Worm (Caenorhabditis elegans) whole organism, L4 larva: ENCODE data around the gene F21C10.10.

Source experiments
- F26F4.8 ChIP-seq: fragments of 200-800 bp; sonication (Bioruptor generic); conservative IDR thresholded peaks from 2 replicates; pipeline ENCODE4 v1.3.6; 2022; ENCODE audit warnings: missing genetic modification characterization, missing compliant biosample characterization
- F44E2.7 ChIP-seq: fragments of 200-800 bp; sonication (Bioruptor generic); IDR thresholded peaks from 2 replicates; pipeline ENCODE4 v2.1.2; 2022; ENCODE audit warnings: missing genetic modification characterization, missing compliant biosample characterization
- F49E8.2 ChIP-seq: sonication (generic microtip); optimal IDR thresholded peaks from 2 replicates; lab custom pipeline; 2016; ENCODE audit warnings: missing compliant biosample characterization, mild to moderate bottlenecking, missing genetic modification characterization, borderline replicate concordance
- R02D3.7 ChIP-seq: fragments of 150-350 bp; sonication (generic microtip); optimal IDR thresholded peaks from 3 replicates; lab custom pipeline; 2014; ENCODE audit warnings: missing biosample characterization, missing genetic modification characterization
- T26A8.4 ChIP-seq: fragments of 200-800 bp; sonication (Bioruptor generic); IDR thresholded peaks from 2 replicates; pipeline ENCODE4 v1.3.6; 2022; ENCODE audit warnings: missing genetic modification characterization, missing compliant biosample characterization
- Y105C5A.15 ChIP-seq: fragments of 200-800 bp; sonication (Bioruptor generic); IDR thresholded peaks from 2 replicates; pipeline ENCODE4 v1.3.6; 2022; ENCODE audit warnings: missing genetic modification characterization, missing compliant biosample characterization
- Y48G9A.11 ChIP-seq: fragments of 200-800 bp; sonication (Bioruptor generic); IDR thresholded peaks from 2 replicates; pipeline ENCODE4 v1.3.6; 2022; ENCODE audit warnings: missing genetic modification reagents, missing genetic modification characterization, missing compliant biosample characterization
- Y5F2A.4 ChIP-seq: fragments of 200-800 bp; sonication (Bioruptor generic); optimal IDR thresholded peaks from 2 replicates; lab custom pipeline; 2018; ENCODE audit warnings: mild to moderate bottlenecking, missing genetic modification characterization, missing compliant biosample characterization
- aha-1 ChIP-seq: fragments of 150-350 bp; peaks from one replicate; lab custom pipeline; 2014; ENCODE audit warnings: missing biosample characterization, missing genetic modification characterization
- arid-1 ChIP-seq: fragments of 200-800 bp; sonication (Bioruptor generic); conservative IDR thresholded peaks from 2 replicates; pipeline ENCODE4 v1.3.6; 2022; ENCODE audit warnings: missing genetic modification reagents, missing genetic modification characterization, missing compliant biosample characterization
- ceh-20 ChIP-seq: fragments of 200-800 bp; sonication (Bioruptor generic); IDR thresholded peaks from 2 replicates; pipeline ENCODE4 v1.3.6; 2022; ENCODE audit warnings: missing genetic modification reagents, missing genetic modification characterization, missing compliant biosample characterization
- ceh-44 ChIP-seq: fragments of 200-800 bp; sonication (Bioruptor generic); IDR thresholded peaks from 2 replicates; pipeline ENCODE4 v1.3.6; 2022; ENCODE audit warnings: missing genetic modification reagents, missing genetic modification characterization, missing compliant biosample characterization
- cey-2 ChIP-seq: sonication (generic microtip); optimal IDR thresholded peaks from 3 replicates; lab custom pipeline; 2017; ENCODE audit warnings: missing genetic modification characterization, mild to moderate bottlenecking, missing compliant biosample characterization, antibody characterized with exemption, borderline replicate concordance; ENCODE audit not compliant: insufficient read depth
- ctbp-1 ChIP-seq: fragments of 200-800 bp; sonication (Bioruptor generic); IDR thresholded peaks from 2 replicates; pipeline ENCODE4 v1.3.6; 2022; ENCODE audit warnings: missing genetic modification reagents, missing genetic modification characterization, missing compliant biosample characterization
- daf-16 ChIP-seq, 3 experiments: sonication (generic microtip); optimal IDR thresholded peaks; 2 replicates each; lab custom pipeline; 2016 to 2017; ENCODE audit warnings: missing genetic modification characterization in 3 of 3, missing genetic modification reagents in 3 of 3, mild to moderate bottlenecking in 2 of 3, missing compliant biosample characterization in 2 of 3, missing biosample characterization in 1 of 3, moderate library complexity in 1 of 3
- daf-19 ChIP-seq: fragments of 200-800 bp; sonication (Bioruptor generic); conservative IDR thresholded peaks from 2 replicates; pipeline ENCODE4 v1.3.6; 2022; ENCODE audit warnings: missing genetic modification characterization, missing compliant biosample characterization
- dmd-6 ChIP-seq: fragments of 200-800 bp; sonication (Bioruptor generic); IDR thresholded peaks from 2 replicates; pipeline ENCODE4 v1.3.6; 2022; ENCODE audit warnings: missing genetic modification reagents, missing genetic modification characterization, missing compliant biosample characterization
- dmd-8 ChIP-seq: fragments of 200-800 bp; sonication (Bioruptor generic); IDR thresholded peaks from 2 replicates; pipeline ENCODE4 v1.3.6; 2022; ENCODE audit warnings: missing genetic modification characterization, missing compliant biosample characterization
- dmd-9 ChIP-seq: fragments of 200-800 bp; sonication (Bioruptor generic); IDR thresholded peaks from 2 replicates; pipeline ENCODE4 v1.3.6; 2022; ENCODE audit warnings: missing genetic modification reagents, missing genetic modification characterization, missing compliant biosample characterization
- dpl-1 ChIP-seq: fragments of 150-350 bp; optimal IDR thresholded peaks from 2 replicates; lab custom pipeline; 2014; ENCODE audit warnings: missing biosample characterization, missing genetic modification reagents, missing genetic modification characterization
- dve-1 ChIP-seq: sonication (generic microtip); optimal IDR thresholded peaks from 2 replicates; lab custom pipeline; 2017; ENCODE audit warnings: antibody characterized with exemption, mild to moderate bottlenecking, missing genetic modification characterization, missing compliant biosample characterization; ENCODE audit not compliant: insufficient read depth
- egl-43 ChIP-seq: fragments of 200-800 bp; sonication (Bioruptor generic); IDR thresholded peaks from 2 replicates; pipeline ENCODE4 v1.3.6; 2022; ENCODE audit warnings: missing genetic modification reagents, missing genetic modification characterization, missing compliant biosample characterization
- gei-8 ChIP-seq: fragments of 200-800 bp; sonication (Bioruptor generic); optimal IDR thresholded peaks from 2 replicates; lab custom pipeline; 2018; ENCODE audit warnings: mild to moderate bottlenecking, missing genetic modification characterization, missing compliant biosample characterization
- hlh-11 ChIP-seq: fragments of 200-800 bp; sonication (Bioruptor generic); optimal IDR thresholded peaks from 2 replicates; lab custom pipeline; 2018; ENCODE audit warnings: mild to moderate bottlenecking, missing genetic modification characterization, missing compliant biosample characterization
- hmg-1.1 ChIP-seq: fragments of 200-800 bp; sonication (Bioruptor generic); IDR thresholded peaks from 2 replicates; pipeline ENCODE4 v1.3.6; 2022; ENCODE audit warnings: missing genetic modification reagents, missing genetic modification characterization, missing compliant biosample characterization
- jun-1 ChIP-seq: fragments of 150-350 bp; optimal IDR thresholded peaks from 2 replicates; lab custom pipeline; 2014; ENCODE audit warnings: missing biosample characterization, missing genetic modification reagents, missing genetic modification characterization
- lin-13 ChIP-seq: fragments of 150-350 bp; optimal IDR thresholded peaks from 2 replicates; lab custom pipeline; 2014; ENCODE audit warnings: missing biosample characterization, missing genetic modification reagents, missing genetic modification characterization
- lin-15B ChIP-seq: fragments of 150-350 bp; sonication (generic microtip); optimal IDR thresholded peaks from 3 replicates; lab custom pipeline; 2014; ENCODE audit warnings: missing biosample characterization, missing genetic modification characterization
- lin-29 ChIP-seq: fragments of 200-800 bp; sonication (Bioruptor generic); IDR thresholded peaks from 2 replicates; pipeline ENCODE4 v1.3.6; 2022; ENCODE audit warnings: missing genetic modification reagents, missing genetic modification characterization, missing compliant biosample characterization
- lin-38 ChIP-seq: fragments of 200-800 bp; sonication (Bioruptor generic); IDR thresholded peaks from 2 replicates; pipeline ENCODE4 v1.3.6; 2022; ENCODE audit warnings: missing genetic modification reagents, missing genetic modification characterization, missing compliant biosample characterization
- lsy-2 ChIP-seq, 2 experiments: fragments of 150-350 bp in 1 of 2; sonication (generic microtip) in 1 of 2; optimal IDR thresholded peaks; 2 replicates each; lab custom pipeline; 2014 to 2017; ENCODE audit warnings: missing biosample characterization in 2 of 2, missing genetic modification characterization in 2 of 2
- mdl-1 ChIP-seq, 2 experiments: fragments of 150-350 bp in 1 of 2; sonication (generic microtip) in 1 of 2; optimal IDR thresholded peaks; 2 replicates each; lab custom pipeline; 2014 to 2017; ENCODE audit warnings: missing biosample characterization in 2 of 2, missing genetic modification characterization in 2 of 2
- mdt-29 ChIP-seq: fragments of 200-800 bp; sonication (Bioruptor generic); IDR thresholded peaks from 2 replicates; pipeline ENCODE4 v1.3.6; 2022; ENCODE audit warnings: missing genetic modification reagents, missing genetic modification characterization, missing compliant biosample characterization
- mep-1 ChIP-seq: fragments of 150-350 bp; sonication (generic microtip); optimal IDR thresholded peaks from 3 replicates; lab custom pipeline; 2014; ENCODE audit warnings: missing biosample characterization, missing genetic modification characterization
- nhr-10 ChIP-seq: fragments of 150-350 bp; optimal IDR thresholded peaks from 2 replicates; lab custom pipeline; 2014; ENCODE audit warnings: missing biosample characterization, missing genetic modification characterization
- nhr-28 ChIP-seq: fragments of 150-350 bp; optimal IDR thresholded peaks from 2 replicates; lab custom pipeline; 2014; ENCODE audit warnings: missing biosample characterization, missing genetic modification characterization
- nhr-48 ChIP-seq: sonication (generic microtip); optimal IDR thresholded peaks from 2 replicates; lab custom pipeline; 2016; ENCODE audit warnings: mild to moderate bottlenecking, missing genetic modification characterization, missing compliant biosample characterization
- pha-4 ChIP-seq, 2 experiments: fragments of 150-350 bp in 1 of 2; fragments of 200-800 bp in 1 of 2; sonication (Bioruptor generic) in 1 of 2; IDR thresholded peaks in 1 of 2; optimal IDR thresholded peaks in 1 of 2; 2 replicates each; pipeline versions ENCODE4 v1.3.6 to Lab custom; 2014 to 2022; ENCODE audit warnings: missing genetic modification characterization in 2 of 2, missing genetic modification reagents in 2 of 2, missing biosample characterization in 1 of 2, missing compliant biosample characterization in 1 of 2
- php-3 ChIP-seq: fragments of 200-800 bp; sonication (Bioruptor generic); IDR thresholded peaks from 2 replicates; pipeline ENCODE4 v1.3.6; 2022; ENCODE audit warnings: missing genetic modification reagents, missing genetic modification characterization, missing compliant biosample characterization
- set-16 ChIP-seq: fragments of 200-800 bp; sonication (Bioruptor generic); IDR thresholded peaks from 2 replicates; pipeline ENCODE4 v1.3.6; 2022; ENCODE audit warnings: missing genetic modification reagents, missing genetic modification characterization, missing compliant biosample characterization
- skn-1 ChIP-seq: fragments of 150-350 bp; optimal IDR thresholded peaks from 2 replicates; lab custom pipeline; 2014; ENCODE audit warnings: missing biosample characterization, missing genetic modification characterization
- snpc-4 ChIP-seq: fragments of 150-350 bp; optimal IDR thresholded peaks from 2 replicates; lab custom pipeline; 2014; ENCODE audit warnings: missing biosample characterization, missing genetic modification characterization
- unc-130 ChIP-seq: sonication (generic microtip); optimal IDR thresholded peaks from 2 replicates; lab custom pipeline; 2016; ENCODE audit warnings: missing genetic modification reagents, missing genetic modification characterization, missing compliant biosample characterization
- unc-62 ChIP-seq, 3 experiments: fragments of 150-350 bp in 1 of 3; sonication (generic microtip); optimal IDR thresholded peaks in 2 of 3; peaks in 1 of 3; 1 replicate in 1 of 3; 2 replicates in 2 of 3; lab custom pipeline; 2014 to 2017; ENCODE audit warnings: missing biosample characterization in 3 of 3, missing genetic modification characterization in 3 of 3, missing genetic modification reagents in 3 of 3, missing genotype in 1 of 3
- ztf-11 ChIP-seq: fragments of 150-350 bp; optimal IDR thresholded peaks from 2 replicates; lab custom pipeline; 2014; ENCODE audit warnings: missing biosample characterization, missing genetic modification characterization

Gene F21C10.10

DNA sequence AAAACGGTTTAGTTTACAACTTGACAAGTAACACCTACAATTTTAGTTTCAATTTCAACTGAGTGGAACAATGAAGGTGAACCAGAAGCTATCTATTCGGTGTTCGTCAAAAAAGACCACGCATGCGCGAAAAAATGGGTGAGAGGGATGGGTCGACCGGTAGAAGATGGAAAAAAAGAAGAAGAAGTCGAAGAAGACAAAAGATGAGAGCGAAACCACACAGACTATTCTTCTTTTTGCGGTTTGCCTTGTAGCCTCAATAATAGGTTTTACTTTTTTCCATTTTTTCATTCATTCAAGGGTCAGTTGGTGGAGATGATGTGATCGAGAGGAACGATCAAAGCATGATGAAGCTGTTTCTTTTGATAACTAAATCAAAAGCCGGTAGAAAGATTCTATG lies 13.7 kb upstream of the F21C10.10 start:
- peak in 1 of 2 experiments; percentile 95 for TF ChIP-seq unc-62 (GFP tag; optimal IDR thresholded peaks at IDR 0.05 in 1 of 2; lab: Kevin White, UChicago)
- TF ChIP-seq unc-62 (tag; optimal IDR thresholded peaks at IDR 0.05; lab: Kevin White, UChicago) = no peak
- no peak for TF ChIP-seq mdt-29 (GFP tag; lab: Robert Waterston, UW)
- no peak for TF ChIP-seq lsy-2 (tag; optimal IDR thresholded peaks at IDR 0.05; lab: Kevin White, UChicago)
- TF ChIP-seq nhr-28 = peak; percentile 37
- TF ChIP-seq hlh-11 = peak; percentile 9
- no peak for TF ChIP-seq lin-38

DNA sequence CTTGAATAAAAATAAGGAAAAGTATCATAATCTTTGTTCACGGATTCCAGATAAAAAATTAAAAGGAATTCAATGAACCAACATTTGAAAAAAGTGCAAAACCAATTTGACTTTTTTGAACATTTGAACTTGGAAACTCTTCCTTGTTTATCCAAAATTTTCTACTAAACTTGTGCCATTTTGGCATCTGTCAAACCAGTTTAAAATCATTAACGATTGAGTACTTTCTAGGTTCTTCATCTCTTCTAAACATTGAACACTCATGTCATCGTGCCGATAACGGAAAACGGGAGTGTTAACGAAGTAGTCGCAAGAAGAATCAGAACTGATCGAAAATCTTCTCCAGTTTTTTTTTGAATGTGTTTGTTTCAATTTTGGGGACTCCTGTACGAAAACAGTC lies 11.8 kb upstream of the F21C10.10 start:
- TF ChIP-seq snpc-4 (tag; lab: Kevin White, UChicago) (no peak), daf-19 (no peak), dmd-6 (GFP tag; lab: Robert Waterston, UW) (0 out of 2 replicates have a peak, but pooled peaks have one; percentile 30), ceh-20 (GFP tag; lab: Robert Waterston, UW) (no peak), F26F4.8 (no peak), pha-4 (GFP tag; IDR thresholded peaks at IDR 0.05; lab: Robert Waterston, UW) (no peak), pha-4 (tag; optimal IDR thresholded peaks at IDR 0.05; lab: Kevin White, UChicago) (no peak), arid-1 (GFP tag; lab: Robert Waterston, UW) (no peak), Y105C5A.15 (GFP tag; lab: Robert Waterston, UW) (no peak), nhr-28 (peak; percentile 48), Y5F2A.4 (GFP tag; lab: Kevin White, UChicago) (no peak), mep-1 (tag; lab: Kevin White, UChicago) (no peak), dpl-1 (GFP tag; lab: Kevin White, UChicago) (no peak), mdl-1 (tag; optimal IDR thresholded peaks at IDR 0.05; lab: Kevin White, UChicago) (peak in 1 of 2 experiments; percentile 24)

DNA sequence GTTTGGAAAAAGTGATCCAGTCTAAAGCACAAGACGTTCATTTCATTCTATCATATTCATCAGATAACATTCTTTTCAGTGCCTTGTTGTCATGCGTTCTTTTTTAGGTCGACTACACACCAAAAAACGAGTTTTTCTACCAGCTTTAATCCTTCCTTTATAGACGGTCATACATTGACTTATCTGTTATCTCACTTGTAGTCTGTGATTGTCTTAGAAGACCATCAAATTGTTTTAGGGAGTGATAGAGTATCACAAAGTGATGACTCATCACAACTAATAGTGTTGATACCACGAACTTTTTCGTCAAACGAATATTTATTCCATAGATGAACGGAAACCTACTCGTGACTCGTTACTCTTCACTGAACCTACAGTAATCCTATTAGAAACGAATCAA lies 10.2 kb upstream of the F21C10.10 start:
- TF ChIP-seq dmd-8 (GFP tag; lab: Robert Waterston, UW) (no peak), T26A8.4 (GFP tag; lab: Robert Waterston, UW) (no peak), ctbp-1 (GFP tag; lab: Robert Waterston, UW) (no peak), F44E2.7 (GFP tag; lab: Robert Waterston, UW) (no peak), lin-15B (tag; lab: Kevin White, UChicago) (no peak), lin-38 (no peak), lin-29 (GFP tag; lab: Robert Waterston, UW) (no peak), nhr-10 (no peak), ztf-11 (tag; lab: Kevin White, UChicago) (no peak), dve-1 (tag; lab: Kevin White, UChicago) (peak; percentile 31), nhr-48 (tag; lab: Kevin White, UChicago) (peak; percentile 88), F49E8.2 (no peak), mdl-1 (tag; optimal IDR thresholded peaks at IDR 0.05; lab: Kevin White, UChicago) (peak; percentile 66 to 71), jun-1 (tag; lab: Kevin White, UChicago) (no peak), cey-2 (peak; percentile 17), mep-1 (tag; lab: Kevin White, UChicago) (no peak), set-16 (GFP tag; lab: Robert Waterston, UW) (no peak), aha-1 (peak; percentile 26), F26F4.8 (no peak), Y48G9A.11 (GFP tag; lab: Robert Waterston, UW) (no peak), unc-130 (GFP tag; lab: Kevin White, UChicago) (no peak), gei-8 (GFP tag; lab: Kevin White, UChicago) (no peak), egl-43 (no peak), php-3 (GFP tag; lab: Robert Waterston, UW) (no peak), R02D3.7 (tag; lab: Kevin White, UChicago) (no peak), hmg-1.1 (GFP tag; lab: Robert Waterston, UW) (0 out of 2 replicates have a peak, but pooled peaks have one; percentile 19), dpl-1 (GFP tag; lab: Kevin White, UChicago) (no peak), daf-19 (no peak), skn-1 (tag; lab: Kevin White, UChicago) (no peak), lin-13 (GFP tag; lab: Kevin White, UChicago) (no peak), pha-4 (GFP tag; IDR thresholded peaks at IDR 0.05; lab: Robert Waterston, UW) (no peak), pha-4 (tag; optimal IDR thresholded peaks at IDR 0.05; lab: Kevin White, UChicago) (no peak), ceh-44 (no peak), daf-16 (GFP tag; optimal IDR thresholded peaks at IDR 0.05; lab: Kevin White, UChicago) (no peak), daf-16 (tag; optimal IDR thresholded peaks at IDR 0.05; lab: Kevin White, UChicago) (peak; percentile 25), dmd-9 (GFP tag; lab: Robert Waterston, UW) (no peak)
